ENCODE assay signal across 4 worm cellular contexts in genomic region chrX:2581828-2582589, ce11.
A peak's percentile ranks its signal among the peaks of the same experiment; 100 is the strongest.
TF ChIP-seq lines count a peak whose summit lies in the region.

No protein-coding gene starts in this region.

TF ChIP-seq in whole organism, L1 larva, 84 proteins besides CTCF, POLR2A, EP300 and RAD21 (continues in another document):
- TF ChIP-seq mep-1 (tag; optimal IDR thresholded peaks at IDR 0.05; lab: Kevin White, UChicago) (peak; percentile 48), dpl-1 (GFP tag; optimal IDR thresholded peaks at IDR 0.05; lab: Kevin White, UChicago) (no peak), vab-15 (tag; optimal IDR thresholded peaks at IDR 0.05; lab: Kevin White, UChicago) (peak; percentile 63), ztf-4 (tag; optimal IDR thresholded peaks at IDR 0.05; lab: Kevin White, UChicago) (no peak), efl-1 (optimal IDR thresholded peaks at IDR 0.05; lab: Kevin White, UChicago) (no peak), efl-1 (GFP tag; optimal IDR thresholded peaks at IDR 0.05 in 1 of 2; lab: Kevin White, UChicago) (no peak), nhr-20 (tag; optimal IDR thresholded peaks at IDR 0.05; lab: Kevin White, UChicago) (peak; percentile 73), elt-3 (tag; optimal IDR thresholded peaks at IDR 0.05; lab: Kevin White, UChicago) (peak in 2 of 6 experiments; percentile 52 to 61), grh-1 (GFP tag; IDR thresholded peaks at IDR 0.05; lab: Robert Waterston, UW) (no peak), efl-3 (GFP tag; optimal IDR thresholded peaks at IDR 0.05; lab: Kevin White, UChicago) (no peak), isw-1 (GFP tag; IDR thresholded peaks at IDR 0.05; lab: Robert Waterston, UW) (no peak), lsy-2 (tag; optimal IDR thresholded peaks at IDR 0.05; lab: Kevin White, UChicago) (peak in 1 of 2 experiments; percentile 10), mdl-1 (tag; optimal IDR thresholded peaks at IDR 0.05; lab: Kevin White, UChicago) (peak in 1 of 2 experiments; percentile 56), fos-1 (tag; optimal IDR thresholded peaks at IDR 0.05; lab: Kevin White, UChicago) (no peak), unc-30 (tag; optimal IDR thresholded peaks at IDR 0.05; lab: Kevin White, UChicago) (no peak), pag-3 (tag; optimal IDR thresholded peaks at IDR 0.05; lab: Kevin White, UChicago; ENCODE audit: borderline replicate concordance, insufficient read depth) (peak; percentile 76), tbx-2 (tag; optimal IDR thresholded peaks at IDR 0.05; lab: Kevin White, UChicago) (peak; percentile 8), C16A3.4 (tag; optimal IDR thresholded peaks at IDR 0.05; lab: Kevin White, UChicago) (peak; percentile 7), xbp-1 (tag; optimal IDR thresholded peaks at IDR 0.05; lab: Kevin White, UChicago) (no peak), pax-3 (tag; optimal IDR thresholded peaks at IDR 0.05; lab: Kevin White, UChicago) (no peak), fkh-10 (GFP tag; optimal IDR thresholded peaks at IDR 0.05; lab: Kevin White, UChicago) (no peak), unc-62 (GFP tag; optimal IDR thresholded peaks at IDR 0.05; lab: Kevin White, UChicago) (no peak), hpl-2 (GFP tag; optimal IDR thresholded peaks at IDR 0.05; lab: Kevin White, UChicago) (no peak)

TF ChIP-seq in whole organism, L2 larva, 48 proteins besides CTCF, POLR2A, EP300 and RAD21:
- TF ChIP-seq nhr-25 (tag; optimal IDR thresholded peaks at IDR 0.05; lab: Kevin White, UChicago) (peak; percentile 66), crh-2 (tag; optimal IDR thresholded peaks at IDR 0.05; lab: Kevin White, UChicago) (peak; percentile 33), zag-1 (tag; optimal IDR thresholded peaks at IDR 0.05; lab: Kevin White, UChicago) (no peak), sma-3 (GFP tag; optimal IDR thresholded peaks at IDR 0.05; lab: Kevin White, UChicago) (peak; percentile 13), nhr-129 (tag; optimal IDR thresholded peaks at IDR 0.05; lab: Kevin White, UChicago) (peak; percentile 44), egl-27 (tag; optimal IDR thresholded peaks at IDR 0.05; lab: Kevin White, UChicago) (no peak), sma-9 (GFP tag; optimal IDR thresholded peaks at IDR 0.05; lab: Kevin White, UChicago) (peak; percentile 40), sma-9 (tag; optimal IDR thresholded peaks at IDR 0.05; lab: Kevin White, UChicago) (no peak), blmp-1 (tag; optimal IDR thresholded peaks at IDR 0.05; lab: Kevin White, UChicago; ENCODE audit: insufficient read depth) (peak; percentile 39), skn-1 (tag; optimal IDR thresholded peaks at IDR 0.05; lab: Kevin White, UChicago) (no peak)

TF ChIP-seq in whole organism, L3 larva, 47 proteins besides CTCF, POLR2A, EP300 and RAD21:
- TF ChIP-seq fos-1 (tag; optimal IDR thresholded peaks at IDR 0.05; lab: Kevin White, UChicago) (no peak), hmg-11 (tag; optimal IDR thresholded peaks at IDR 0.05; lab: Kevin White, UChicago) (peak; percentile 35), nhr-25 (tag; optimal IDR thresholded peaks at IDR 0.05; lab: Kevin White, UChicago) (peak; percentile 41)
TF ChIP-seq in whole organism, L3 larva: peak in this region for 2.

TF ChIP-seq in whole organism, L4 larva, 104 proteins besides CTCF, POLR2A, EP300 and RAD21:
- TF ChIP-seq mxl-3 (GFP tag; optimal IDR thresholded peaks at IDR 0.05; lab: Kevin White, UChicago) (no peak), hlh-11 (tag; optimal IDR thresholded peaks at IDR 0.05; lab: Kevin White, UChicago) (no peak), egl-43 (GFP tag; IDR thresholded peaks at IDR 0.05; lab: Robert Waterston, UW) (no peak), nhr-11 (tag; optimal IDR thresholded peaks at IDR 0.05; lab: Kevin White, UChicago) (peak; percentile 6), skn-1 (tag; optimal IDR thresholded peaks at IDR 0.05; lab: Kevin White, UChicago) (no peak), gei-8 (GFP tag; optimal IDR thresholded peaks at IDR 0.05; lab: Kevin White, UChicago) (no peak), nhr-42 (GFP tag; IDR thresholded peaks at IDR 0.05; lab: Robert Waterston, UW) (no peak), hlh-30 (tag; optimal IDR thresholded peaks at IDR 0.05; lab: Kevin White, UChicago; ENCODE audit: insufficient read depth) (peak; percentile 79), dmd-6 (GFP tag; IDR thresholded peaks at IDR 0.05; lab: Robert Waterston, UW) (no peak), daf-12 (tag; optimal IDR thresholded peaks at IDR 0.05; lab: Kevin White, UChicago) (no peak), lir-3 (tag; optimal IDR thresholded peaks at IDR 0.05; lab: Kevin White, UChicago) (no peak), saeg-2 (GFP tag; IDR thresholded peaks at IDR 0.05; lab: Robert Waterston, UW) (no peak), unc-39 (tag; optimal IDR thresholded peaks at IDR 0.05; lab: Kevin White, UChicago) (no peak), zfp-3 (GFP tag; conservative IDR thresholded peaks at IDR 0.05; lab: Robert Waterston, UW) (no peak), zfp-2 (tag; optimal IDR thresholded peaks at IDR 0.05; lab: Kevin White, UChicago) (no peak), aha-1 (tag; lab: Kevin White, UChicago) (peak; percentile 90), T20F7.1 (GFP tag; optimal IDR thresholded peaks at IDR 0.05; lab: Kevin White, UChicago) (no peak), madf-9 (GFP tag; conservative IDR thresholded peaks at IDR 0.05; lab: Robert Waterston, UW) (no peak), spr-3 (GFP tag; optimal IDR thresholded peaks at IDR 0.05; lab: Kevin White, UChicago) (no peak), hmg-1.1 (GFP tag; IDR thresholded peaks at IDR 0.05; lab: Robert Waterston, UW) (0 out of 2 replicates have a peak, but pooled peaks have one; percentile 29), dpl-1 (GFP tag; optimal IDR thresholded peaks at IDR 0.05; lab: Kevin White, UChicago) (no peak), Y5F2A.4 (GFP tag; optimal IDR thresholded peaks at IDR 0.05; lab: Kevin White, UChicago) (no peak), nhr-10 (tag; optimal IDR thresholded peaks at IDR 0.05; lab: Kevin White, UChicago) (no peak), unc-62 (GFP tag; optimal IDR thresholded peaks at IDR 0.05 in 1 of 2; lab: Kevin White, UChicago) (peak in 1 of 2 experiments; percentile 92), unc-62 (tag; optimal IDR thresholded peaks at IDR 0.05; lab: Kevin White, UChicago) (no peak), mxl-2 (GFP tag; conservative IDR thresholded peaks at IDR 0.05; lab: Robert Waterston, UW) (no peak), unc-130 (GFP tag; optimal IDR thresholded peaks at IDR 0.05; lab: Kevin White, UChicago) (no peak), nhr-28 (tag; optimal IDR thresholded peaks at IDR 0.05; lab: Kevin White, UChicago) (peak; percentile 9), hif-1 (tag; optimal IDR thresholded peaks at IDR 0.05; lab: Kevin White, UChicago) (no peak), ces-1 (GFP tag; optimal IDR thresholded peaks at IDR 0.05; lab: Kevin White, UChicago) (no peak)

Comparison
In these comparisons a context has a peak if more than half of its experiments do, and no peak if none do; other contexts are left out.
1. Of the 29 proteins assayed by ChIP-seq in both whole organism, L4 larva and whole organism, L1 larva: peak only in whole organism, L4 larva: aha-1, nhr-11 and nhr-28; only in whole organism, L1 larva: lir-3, mep-1 and skn-1; in both: none; in neither: 20; mixed calls (peak in some experiments, not most) for 3.